Worm (Caenorhabditis elegans) whole organism, early embryonic: Measurements from ENCODE around the gene F57C2.4.

ENCODE experiments used
- B0310.2 ChIP-seq: sonication (generic microtip); optimal IDR thresholded peaks from 2 replicates; lab custom pipeline; 2016; ENCODE audit warnings: mild to moderate bottlenecking, missing genetic modification characterization, missing compliant biosample characterization
- F13C5.2 ChIP-seq: sonication (generic microtip); optimal IDR thresholded peaks from 2 replicates; lab custom pipeline; 2017; ENCODE audit warnings: mild to moderate bottlenecking, missing genetic modification characterization, inconsistent platforms, missing compliant biosample characterization
- ama-1 ChIP-seq: fragments of 150-350 bp; optimal IDR thresholded peaks from 2 replicates; lab custom pipeline; 2014
- ceh-13 ChIP-seq: fragments of 200-800 bp; sonication (Bioruptor generic); optimal IDR thresholded peaks from 2 replicates; lab custom pipeline; 2018; ENCODE audit warnings: mild to moderate bottlenecking, missing genetic modification characterization, missing compliant biosample characterization
- ets-7 ChIP-seq: sonication (generic microtip); optimal IDR thresholded peaks from 2 replicates; lab custom pipeline; 2016; ENCODE audit warnings: missing genotype, missing genetic modification characterization, missing compliant biosample characterization
- flt-1 ChIP-seq: fragments of 200-800 bp; sonication (Bioruptor generic); IDR thresholded peaks from 2 replicates; pipeline ENCODE4 v1.3.6; 2022; ENCODE audit warnings: missing genetic modification characterization, missing compliant biosample characterization
- hmbx-1 ChIP-seq: sonication (generic microtip); optimal IDR thresholded peaks from 2 replicates; lab custom pipeline; 2016; ENCODE audit warnings: mild to moderate bottlenecking, missing genetic modification characterization, missing compliant biosample characterization
- hmg-4 ChIP-seq: fragments of 200-800 bp; sonication (Bioruptor generic); optimal IDR thresholded peaks from 2 replicates; lab custom pipeline; 2018; ENCODE audit warnings: mild to moderate bottlenecking, missing genetic modification characterization, missing compliant biosample characterization
- pes-1 ChIP-seq: fragments of 200-800 bp; sonication (Bioruptor generic); IDR thresholded peaks from 2 replicates; pipeline ENCODE4 v1.3.6; 2022; ENCODE audit warnings: missing genetic modification reagents, missing genetic modification characterization, missing compliant biosample characterization
- scrt-1 ChIP-seq: fragments of 200-800 bp; sonication (Bioruptor generic); IDR thresholded peaks from 2 replicates; pipeline ENCODE4 v1.3.6; 2022; ENCODE audit warnings: missing genetic modification characterization, missing compliant biosample characterization
- sea-1 ChIP-seq: fragments of 200-800 bp; sonication (Bioruptor generic); conservative IDR thresholded peaks from 2 replicates; pipeline ENCODE4 v1.3.6; 2022; ENCODE audit warnings: missing genetic modification characterization, missing compliant biosample characterization
- tbx-11 ChIP-seq: fragments of 200-800 bp; sonication (Bioruptor generic); IDR thresholded peaks from 2 replicates; pipeline ENCODE4 v1.3.6; 2022; ENCODE audit warnings: missing genetic modification characterization, missing compliant biosample characterization
- tbx-37 ChIP-seq: fragments of 200-800 bp; sonication (Bioruptor generic); conservative IDR thresholded peaks from 2 replicates; pipeline ENCODE4 v1.3.6; 2022; ENCODE audit warnings: missing genetic modification reagents, missing genetic modification characterization, missing compliant biosample characterization
- tra-4 ChIP-seq: sonication (generic microtip); optimal IDR thresholded peaks from 2 replicates; lab custom pipeline; 2017; ENCODE audit warnings: missing genetic modification characterization, missing compliant biosample characterization

DNA sequence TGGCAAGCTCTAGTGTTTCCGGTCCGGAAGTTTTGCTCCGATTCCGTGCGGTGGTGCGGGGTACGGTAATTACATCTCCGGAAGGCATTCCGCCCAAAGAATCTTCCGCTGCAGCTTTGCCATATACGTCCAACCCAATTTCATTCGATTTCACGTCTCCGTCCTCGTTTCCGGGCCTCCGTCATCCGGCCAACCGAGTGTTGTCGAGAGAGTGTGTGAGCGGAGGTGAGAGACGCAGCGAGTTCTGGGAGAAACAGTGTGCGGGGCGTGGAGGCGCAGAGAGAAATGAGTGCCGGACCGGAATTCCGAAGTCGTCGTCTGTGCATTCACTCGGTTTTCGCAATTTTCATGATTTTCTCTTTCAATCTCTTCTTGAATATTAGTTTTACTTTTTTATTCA is 44.2 kb downstream of the F57C2.4 start:
- no peak for TF ChIP-seq sea-1
- TF ChIP-seq flt-1 (GFP tag; lab: Robert Waterston, UW) = no peak
- TF ChIP-seq ama-1 = no peak
- no peak for TF ChIP-seq B0310.2
- no peak for TF ChIP-seq pes-1 (GFP tag; lab: Robert Waterston, UW)
- no peak for TF ChIP-seq tbx-37 (GFP tag; lab: Robert Waterston, UW)
- no peak for TF ChIP-seq tra-4 (tag; lab: Kevin White, UChicago)
- no peak for TF ChIP-seq hmbx-1 (tag; lab: Kevin White, UChicago)
- no peak for TF ChIP-seq scrt-1
- TF ChIP-seq ceh-13 (GFP tag; lab: Kevin White, UChicago) = no peak
- no peak for TF ChIP-seq ets-7 (tag; lab: Kevin White, UChicago)
- no peak for TF ChIP-seq tbx-11
- TF ChIP-seq hmg-4 (GFP tag; lab: Kevin White, UChicago) = peak; percentile 26
- TF ChIP-seq F13C5.2 = no peak
